Worm (Caenorhabditis elegans): ENCODE measurements around the gene ceh-57.

DNA sequence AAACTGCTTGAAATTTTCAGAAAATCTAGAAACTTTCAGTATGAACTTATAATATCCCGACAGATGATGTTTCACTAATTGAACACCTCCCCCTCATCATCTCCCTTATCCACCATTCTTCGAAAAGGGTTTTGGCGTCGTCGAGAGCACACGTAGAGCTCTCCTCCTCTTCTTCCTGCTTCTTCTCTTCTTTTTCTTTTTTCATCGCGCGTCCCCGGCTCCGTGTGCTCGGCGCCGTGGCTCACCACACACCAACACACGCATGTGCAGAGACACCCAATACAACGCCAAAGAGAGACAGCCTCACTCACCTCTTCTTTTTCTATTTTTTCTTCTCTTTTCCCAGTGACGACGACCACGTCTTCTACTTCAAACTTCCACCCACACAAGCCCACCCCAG is 12.4 kb upstream of the ceh-57 start:
- no peak for TF ChIP-seq attf-3 (GFP tag; conservative IDR thresholded peaks at IDR 0.05)
- no peak for TF ChIP-seq snpc-4 (GFP tag; optimal IDR thresholded peaks at IDR 0.05)
- TF ChIP-seq snpc-4 (tag; optimal IDR thresholded peaks at IDR 0.05): no peak

All from whole organism, young adult.